Fruit fly (Drosophila melanogaster) whole organism, embryonic: ENCODE data around the gene phtm.

Experiments used
- Bdp1 ChIP-seq: fragments of 200-800 bp; sonication (Bioruptor generic); optimal IDR thresholded peaks from 3 replicates; lab custom pipeline; 2016; ENCODE audit warnings: missing biosample characterization, missing genetic modification characterization
- CG10366 ChIP-seq: fragments of 200-800 bp; sonication (Bioruptor generic); IDR thresholded peaks from 2 replicates; pipeline ENCODE4 v1.3.6; 2022; ENCODE audit warnings: missing biosample characterization, missing genetic modification characterization
- CG11085 ChIP-seq: fragments of 200-800 bp; sonication (Bioruptor generic); IDR thresholded peaks from 2 replicates; pipeline ENCODE4 v1.3.6; 2022; ENCODE audit warnings: missing biosample characterization, missing genetic modification characterization
- CG11504 ChIP-seq: fragments of 200-800 bp; sonication (Bioruptor generic); optimal IDR thresholded peaks from 3 replicates; lab custom pipeline; 2019; ENCODE audit warnings: missing biosample characterization, mild to moderate bottlenecking, missing genetic modification characterization, moderate library complexity
- CG14667 ChIP-seq: fragments of 200-800 bp; sonication (Bioruptor generic); IDR thresholded peaks from 2 replicates; pipeline ENCODE4 v1.3.6; 2022; ENCODE audit warnings: missing biosample characterization, missing genetic modification characterization
- CG14710 ChIP-seq: fragments of 200-800 bp; sonication (Bioruptor generic); optimal IDR thresholded peaks from 3 replicates; lab custom pipeline; 2019; ENCODE audit warnings: missing biosample characterization, mild to moderate bottlenecking, missing genetic modification characterization, moderate library complexity
- CG15269 ChIP-seq: fragments of 200-800 bp; sonication (Bioruptor generic); optimal IDR thresholded peaks from 2 replicates; lab custom pipeline; 2018; ENCODE audit warnings: missing biosample characterization, mild to moderate bottlenecking, missing genetic modification characterization, moderate library complexity
- CG17359 ChIP-seq: fragments of 200-800 bp; sonication (Bioruptor generic); optimal IDR thresholded peaks from 3 replicates; lab custom pipeline; 2018; ENCODE audit warnings: missing biosample characterization, mild to moderate bottlenecking, missing genetic modification characterization, moderate library complexity
- CG17361 ChIP-seq: fragments of 200-800 bp; sonication (Bioruptor generic); IDR thresholded peaks from 3 replicates; pipeline ENCODE4 v1.3.6; 2022; ENCODE audit warnings: missing biosample characterization, missing genetic modification characterization
- CG2120 ChIP-seq: fragments of 200-800 bp; sonication (Bioruptor generic); optimal IDR thresholded peaks from 3 replicates; lab custom pipeline; 2016; ENCODE audit warnings: missing biosample characterization, missing genetic modification characterization
- CG3281 ChIP-seq: fragments of 200-800 bp; sonication (Bioruptor generic); optimal IDR thresholded peaks from 3 replicates; lab custom pipeline; 2017; ENCODE audit warnings: missing biosample characterization, mild to moderate bottlenecking, missing genetic modification characterization
- CG34422 ChIP-seq: fragments of 200-800 bp; sonication (Bioruptor generic); IDR thresholded peaks from 3 replicates; pipeline ENCODE4 v1.3.6; 2022; ENCODE audit warnings: missing biosample characterization, missing genetic modification characterization
- CG4617 ChIP-seq: fragments of 200-800 bp; sonication (Bioruptor generic); optimal IDR thresholded peaks from 3 replicates; lab custom pipeline; 2016; ENCODE audit warnings: missing biosample characterization, missing genetic modification characterization, borderline replicate concordance
- CG6854 ChIP-seq: fragments of 200-800 bp; sonication (Bioruptor generic); optimal IDR thresholded peaks from 3 replicates; lab custom pipeline; 2017; ENCODE audit warnings: missing biosample characterization, mild to moderate bottlenecking, missing genetic modification characterization
- CG8281 ChIP-seq: fragments of 200-800 bp; sonication (Bioruptor generic); optimal IDR thresholded peaks from 2 replicates; lab custom pipeline; 2018; ENCODE audit warnings: missing biosample characterization, mild to moderate bottlenecking, missing genetic modification characterization, moderate library complexity
- CG8388 ChIP-seq: fragments of 200-800 bp; sonication (Bioruptor generic); optimal IDR thresholded peaks from 2 replicates; lab custom pipeline; 2019; ENCODE audit warnings: missing biosample characterization, mild to moderate bottlenecking, missing genetic modification characterization, moderate library complexity
- CG9797 ChIP-seq: fragments of 200-800 bp; sonication (Bioruptor generic); optimal IDR thresholded peaks from 3 replicates; lab custom pipeline; 2018; ENCODE audit warnings: missing biosample characterization, mild to moderate bottlenecking, missing genetic modification characterization
- CG9817 ChIP-seq: fragments of 200-800 bp; sonication (Bioruptor generic); optimal IDR thresholded peaks from 2 replicates; lab custom pipeline; 2018; ENCODE audit warnings: missing biosample characterization, mild to moderate bottlenecking, missing genetic modification characterization, moderate library complexity
- CrebB ChIP-seq: fragments of 200-800 bp; sonication (Bioruptor generic); optimal IDR thresholded peaks from 3 replicates; lab custom pipeline; 2018; ENCODE audit warnings: missing biosample characterization, mild to moderate bottlenecking, missing genetic modification characterization
- D ChIP-seq, 2 experiments: fragments of 200-800 bp in 1 of 2; fragments of >200 bp in 1 of 2; sonication (Bioruptor generic) in 1 of 2; optimal IDR thresholded peaks; 2 replicates in 1 of 2; 3 replicates in 1 of 2; lab custom pipeline; 2017; ENCODE audit warnings: mild to moderate bottlenecking in 1 of 2, missing biosample characterization in 1 of 2, missing genetic modification characterization in 1 of 2, missing genetic modification reagents in 1 of 2
- Deaf1 ChIP-seq: fragments of 200-800 bp; optimal IDR thresholded peaks from 3 replicates; lab custom pipeline; 2019; ENCODE audit warnings: missing biosample characterization, mild to moderate bottlenecking, missing genetic modification characterization, moderate library complexity
- Doc3 ChIP-seq: fragments of 200-800 bp; sonication (Bioruptor generic); IDR thresholded peaks from 3 replicates; pipeline ENCODE4 v1.3.6; 2022; ENCODE audit warnings: missing biosample characterization, missing genetic modification characterization; ENCODE audit not compliant: partially characterized antibody
- Drgx ChIP-seq: fragments of 200-800 bp; sonication (Bioruptor generic); IDR thresholded peaks from 2 replicates; pipeline ENCODE4 v1.3.6; 2022; ENCODE audit warnings: missing biosample characterization, missing genetic modification characterization
- Fer2 ChIP-seq: fragments of 200-800 bp; sonication (Bioruptor generic); optimal IDR thresholded peaks from 2 replicates; lab custom pipeline; 2018; ENCODE audit warnings: missing biosample characterization, mild to moderate bottlenecking, missing genetic modification characterization, moderate library complexity
- HLH3B ChIP-seq: fragments of 200-800 bp; sonication (Bioruptor generic); IDR thresholded peaks from 2 replicates; pipeline ENCODE4 v1.3.6; 2022; ENCODE audit warnings: missing biosample characterization, missing genetic modification characterization
- HLHmδ ChIP-seq: fragments of 200-800 bp; sonication (Bioruptor generic); optimal IDR thresholded peaks from 2 replicates; lab custom pipeline; 2018; ENCODE audit warnings: missing biosample characterization, mild to moderate bottlenecking, missing genetic modification characterization, moderate library complexity
- Hey ChIP-seq: fragments of 200-800 bp; sonication (Bioruptor generic); optimal IDR thresholded peaks from 3 replicates; lab custom pipeline; 2018; ENCODE audit warnings: missing biosample characterization, mild to moderate bottlenecking, missing genetic modification characterization
- Hr39 ChIP-seq: fragments of >200 bp; optimal IDR thresholded peaks from 2 replicates; lab custom pipeline; 2017
- Hr51 ChIP-seq, 2 experiments: fragments of 200-800 bp; sonication (Bioruptor generic); optimal IDR thresholded peaks; 2 replicates in 1 of 2; 3 replicates in 1 of 2; lab custom pipeline; 2016 to 2018; ENCODE audit warnings: missing biosample characterization in 2 of 2, missing genetic modification characterization in 2 of 2, mild to moderate bottlenecking in 1 of 2, moderate library complexity in 1 of 2
- Mad ChIP-seq: fragments of 200-800 bp; sonication (Bioruptor generic); optimal IDR thresholded peaks from 2 replicates; lab custom pipeline; 2016; ENCODE audit warnings: missing biosample characterization, missing genetic modification characterization
- NFAT ChIP-seq: fragments of 200-800 bp; sonication (Bioruptor generic); IDR thresholded peaks from 2 replicates; pipeline ENCODE4 v1.3.6; 2022; ENCODE audit warnings: missing biosample characterization, missing genetic modification characterization
- Poxn ChIP-seq: fragments of 200-800 bp; sonication (Bioruptor generic); IDR thresholded peaks from 2 replicates; pipeline ENCODE4 v1.3.6; 2022; ENCODE audit warnings: missing biosample characterization, missing genetic modification characterization
- Sry-β ChIP-seq: fragments of 200-800 bp; sonication (Bioruptor generic); optimal IDR thresholded peaks from 2 replicates; lab custom pipeline; 2018; ENCODE audit warnings: missing biosample characterization, mild to moderate bottlenecking, missing genetic modification characterization, moderate library complexity
- Tbp ChIP-seq: fragments of >200 bp; optimal IDR thresholded peaks from 2 replicates; lab custom pipeline; 2018; ENCODE audit warnings: missing biosample characterization, missing genetic modification characterization
- Xbp1 ChIP-seq: fragments of 200-800 bp; sonication (Bioruptor generic); optimal IDR thresholded peaks from 3 replicates; lab custom pipeline; 2016; ENCODE audit warnings: missing biosample characterization, mild to moderate bottlenecking, missing genetic modification characterization
- abd-A ChIP-seq: fragments of 200-800 bp; sonication (Bioruptor generic); optimal IDR thresholded peaks from 3 replicates; lab custom pipeline; 2019; ENCODE audit warnings: missing biosample characterization, mild to moderate bottlenecking, missing genetic modification characterization, moderate library complexity
- bab2 ChIP-seq: fragments of 200-800 bp; sonication (Bioruptor generic); optimal IDR thresholded peaks from 2 replicates; lab custom pipeline; 2016; ENCODE audit warnings: missing biosample characterization, missing genetic modification characterization
- dmrt11E ChIP-seq: fragments of 200-800 bp; sonication (Bioruptor generic); optimal IDR thresholded peaks from 3 replicates; lab custom pipeline; 2018; ENCODE audit warnings: missing biosample characterization, mild to moderate bottlenecking, missing genetic modification characterization, moderate library complexity
- gt ChIP-seq: fragments of 200-800 bp; sonication (Bioruptor generic); IDR thresholded peaks from 2 replicates; pipeline ENCODE4 v1.3.6; 2022; ENCODE audit warnings: missing biosample characterization, missing genetic modification characterization
- ham ChIP-seq: fragments of 200-800 bp; sonication (Bioruptor generic); IDR thresholded peaks from 2 replicates; pipeline ENCODE4 v1.3.6; 2022; ENCODE audit warnings: missing biosample characterization, missing genetic modification characterization
- inv ChIP-seq: fragments of 200-800 bp; sonication (Bioruptor generic); IDR thresholded peaks from 2 replicates; pipeline ENCODE4 v1.3.6; 2022; ENCODE audit warnings: missing biosample characterization, missing genetic modification characterization; ENCODE audit not compliant: partially characterized antibody
- knrl ChIP-seq: fragments of 200-800 bp; sonication (Bioruptor generic); IDR thresholded peaks from 3 replicates; pipeline ENCODE4 v1.3.6; 2022; ENCODE audit warnings: missing biosample characterization, missing genetic modification characterization; ENCODE audit not compliant: partially characterized antibody
- mirr ChIP-seq: fragments of 200-800 bp; sonication (Bioruptor generic); optimal IDR thresholded peaks from 3 replicates; lab custom pipeline; 2018; ENCODE audit warnings: missing biosample characterization, mild to moderate bottlenecking, missing genetic modification characterization
- phol ChIP-seq: fragments of 200-800 bp; sonication (Bioruptor generic); optimal IDR thresholded peaks from 3 replicates; lab custom pipeline; 2018; ENCODE audit warnings: missing biosample characterization, mild to moderate bottlenecking, missing genetic modification characterization, moderate library complexity
- pros ChIP-seq: fragments of 200-800 bp; sonication (Bioruptor generic); optimal IDR thresholded peaks from 3 replicates; lab custom pipeline; 2019; ENCODE audit warnings: missing biosample characterization, mild to moderate bottlenecking, missing genetic modification characterization, moderate library complexity
- row ChIP-seq: fragments of 200-800 bp; sonication (Bioruptor generic); IDR thresholded peaks from 3 replicates; pipeline ENCODE4 v1.3.6; 2022; ENCODE audit warnings: missing biosample characterization, missing genetic modification characterization
- sr ChIP-seq: fragments of 200-800 bp; sonication (Bioruptor generic); IDR thresholded peaks from 3 replicates; pipeline ENCODE4 v1.3.6; 2022; ENCODE audit warnings: missing biosample characterization, missing genetic modification characterization
- tap ChIP-seq: fragments of 200-800 bp; optimal IDR thresholded peaks from 3 replicates; lab custom pipeline; 2019; ENCODE audit warnings: missing biosample characterization, mild to moderate bottlenecking, missing genetic modification characterization, moderate library complexity
- tgo ChIP-seq: fragments of 200-800 bp; sonication (Bioruptor generic); IDR thresholded peaks from 3 replicates; pipeline ENCODE4 v1.3.6; 2022; ENCODE audit warnings: missing biosample characterization, missing genetic modification characterization
- trem ChIP-seq: fragments of 200-800 bp; optimal IDR thresholded peaks from 3 replicates; lab custom pipeline; 2019; ENCODE audit warnings: missing biosample characterization, mild to moderate bottlenecking, missing genetic modification characterization, moderate library complexity
- vvl ChIP-seq: fragments of 200-800 bp; sonication (Bioruptor generic); IDR thresholded peaks from 2 replicates; pipeline ENCODE4 v1.3.6; 2022; ENCODE audit warnings: missing biosample characterization, missing genetic modification characterization

The phtm gene

DNA sequence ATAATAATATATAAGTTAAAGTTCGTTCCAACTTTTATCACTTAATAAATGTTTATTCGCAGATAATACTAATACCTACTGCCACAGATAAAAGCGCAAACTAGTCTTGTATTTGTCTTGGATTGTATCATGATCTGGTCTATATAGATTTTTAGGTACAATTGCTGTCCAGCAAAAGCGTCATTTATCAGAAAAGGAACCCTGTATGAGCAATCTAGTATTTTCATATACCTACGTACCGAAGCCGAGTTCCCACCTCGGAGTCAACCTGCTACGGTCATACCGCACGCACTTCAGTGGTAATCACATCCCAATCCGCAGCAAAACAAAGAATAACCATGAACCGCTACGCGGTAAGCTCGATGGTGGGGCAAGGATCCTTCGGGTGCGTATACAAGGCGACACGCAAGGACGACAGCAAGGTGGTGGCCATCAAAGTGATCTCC, 28.0 kb upstream of the phtm start, which contains the start of gene fu (continued):
- no peak for TF ChIP-seq sr
- TF ChIP-seq CG17359 (tag; lab: Kevin White, UChicago) = no peak
- TF ChIP-seq CG3281 = peak; percentile 34
- TF ChIP-seq CG4617 (GFP tag; lab: Kevin White, UChicago) = peak; percentile 7
- TF ChIP-seq Poxn = no peak
- no peak for TF ChIP-seq inv (GFP tag; lab: Robert Waterston, UW)
- TF ChIP-seq CrebB (tag; lab: Kevin White, UChicago) = no peak
- no peak for TF ChIP-seq ham
- TF ChIP-seq NFAT (GFP tag; lab: Robert Waterston, UW) = no peak
- TF ChIP-seq Fer2 (tag; lab: Kevin White, UChicago) = no peak
- no peak for TF ChIP-seq Drgx
- peak; percentile 24; the same call in 1 of the 3 replicates for TF ChIP-seq CG34422
- no peak for TF ChIP-seq Doc3 (GFP tag; lab: Robert Waterston, UW)
- no peak for TF ChIP-seq Sry-β
- TF ChIP-seq mirr (GFP tag; lab: Kevin White, UChicago) = no peak
- no peak for TF ChIP-seq pros (GFP tag; lab: Kevin White, UChicago)
- peak; percentile 17 for TF ChIP-seq CG8388 (GFP tag; lab: Kevin White, UChicago)
- TF ChIP-seq CG2120 (GFP tag; lab: Kevin White, UChicago) = peak; percentile 6
- no peak for TF ChIP-seq gt (GFP tag; lab: Robert Waterston, UW)
- peak; percentile 60 for TF ChIP-seq CG9797 (GFP tag; lab: Kevin White, UChicago)
- no peak for TF ChIP-seq Tbp (GFP tag; lab: Kevin White, UChicago)
- peak in 1 of 2 experiments; percentile 31 for TF ChIP-seq Hr51 (GFP tag; optimal IDR thresholded peaks at IDR 0.05; lab: Kevin White, UChicago)
- TF ChIP-seq CG15269 (tag; lab: Kevin White, UChicago) = peak; percentile 28
- TF ChIP-seq tap = no peak
- no peak for TF ChIP-seq knrl (GFP tag; lab: Robert Waterston, UW)
- no peak for TF ChIP-seq HLHmδ (GFP tag; lab: Kevin White, UChicago)
- no peak for TF ChIP-seq Xbp1
- TF ChIP-seq CG6854 (GFP tag; lab: Kevin White, UChicago) = no peak
- TF ChIP-seq phol (tag; lab: Kevin White, UChicago) = peak; percentile 20
- no peak for TF ChIP-seq bab2 (GFP tag; lab: Kevin White, UChicago)
- peak; percentile 10 for TF ChIP-seq Deaf1 (tag; lab: Kevin White, UChicago)
- no peak for TF ChIP-seq CG8281 (tag; lab: Kevin White, UChicago)
- TF ChIP-seq Hey (tag; lab: Kevin White, UChicago) = no peak
- TF ChIP-seq CG17361 (GFP tag; lab: Robert Waterston, UW) = peak; percentile 65; the same call in 2 of the 3 replicates
- TF ChIP-seq trem (tag; lab: Kevin White, UChicago) = peak; percentile 25
- peak; percentile 50 for TF ChIP-seq CG11504 (tag; lab: Kevin White, UChicago)
- TF ChIP-seq CG10366 (GFP tag; lab: Robert Waterston, UW) = peak; percentile 92
- no peak for TF ChIP-seq CG14667
- TF ChIP-seq CG14710 (tag; lab: Kevin White, UChicago) = peak; percentile 45
- TF ChIP-seq dmrt11E (tag; lab: Kevin White, UChicago) = peak; percentile 7
- no peak for TF ChIP-seq D (optimal IDR thresholded peaks at IDR 0.05; lab: Kevin White, UChicago)
- TF ChIP-seq D (GFP tag; optimal IDR thresholded peaks at IDR 0.05; lab: Kevin White, UChicago) = no peak
- TF ChIP-seq CG9817 (tag; lab: Kevin White, UChicago) = no peak
- peak; percentile 41 for TF ChIP-seq vvl (GFP tag; lab: Robert Waterston, UW)
- TF ChIP-seq Bdp1 (GFP tag; lab: Kevin White, UChicago) = no peak
- TF ChIP-seq row (GFP tag; lab: Robert Waterston, UW) = peak; percentile 80
- no peak for TF ChIP-seq HLH3B
- TF ChIP-seq abd-A (tag; lab: Kevin White, UChicago) = no peak
- TF ChIP-seq Hr39 = no peak
- no peak for TF ChIP-seq CG11085 (GFP tag; lab: Robert Waterston, UW)
- TF ChIP-seq tgo (GFP tag; lab: Robert Waterston, UW) = no peak
- TF ChIP-seq Mad = no peak
